Worm (Caenorhabditis elegans): ENCODE measurements around the gene Y66D12A.10.

DNA sequence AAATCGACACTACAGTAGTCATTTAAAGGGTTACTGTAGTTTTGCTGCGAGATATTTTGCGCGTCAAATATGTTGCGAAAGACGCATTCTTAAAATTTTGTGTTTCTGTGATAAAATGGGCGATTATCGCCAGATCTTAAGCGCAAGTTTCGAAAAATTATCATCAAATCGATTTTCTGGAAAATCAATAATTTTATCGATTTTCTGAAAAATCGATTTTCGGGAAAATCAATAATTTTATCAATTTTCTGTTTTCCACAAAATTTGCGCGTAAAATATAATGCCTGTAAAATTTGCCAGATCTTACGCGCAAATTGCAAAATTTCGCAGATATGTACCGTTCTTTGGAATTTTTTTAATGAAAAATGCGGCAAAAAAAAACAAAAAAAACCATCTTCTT, 26.4 kb downstream of the Y66D12A.10 start:
- no peak for TF ChIP-seq ama-1 (optimal IDR thresholded peaks at IDR 0.05)
- TF ChIP-seq nhr-77 (tag; optimal IDR thresholded peaks at IDR 0.05): no peak
- no peak for TF ChIP-seq lin-15B (tag; optimal IDR thresholded peaks at IDR 0.05)
- no peak for TF ChIP-seq ztf-4 (tag; optimal IDR thresholded peaks at IDR 0.05)
- no peak for TF ChIP-seq tbx-2 (tag; optimal IDR thresholded peaks at IDR 0.05)
- TF ChIP-seq pha-4 (tag; optimal IDR thresholded peaks at IDR 0.05): no peak
- no peak for TF ChIP-seq eor-1 (tag; optimal IDR thresholded peaks at IDR 0.05)
- no peak for TF ChIP-seq aly-2 (tag; optimal IDR thresholded peaks at IDR 0.05)
- no peak for TF ChIP-seq skn-1 (tag; optimal IDR thresholded peaks at IDR 0.05)
- TF ChIP-seq R02D3.7 (tag; optimal IDR thresholded peaks at IDR 0.05): no peak
- TF ChIP-seq unc-62 (GFP tag; optimal IDR thresholded peaks at IDR 0.05): no peak
- no peak for TF ChIP-seq nfya-1 (tag; optimal IDR thresholded peaks at IDR 0.05; ENCODE audit: insufficient read depth)
